Worm (Caenorhabditis elegans) whole organism, L4 larva: ENCODE measurements around the gene rimb-1.

Experiments
- D1046.2 ChIP-seq: fragments of 200-800 bp; sonication (Bioruptor generic); IDR thresholded peaks from 2 replicates; pipeline ENCODE4 v1.3.6; 2022; ENCODE audit warnings: missing genetic modification characterization, missing compliant biosample characterization
- F26F4.8 ChIP-seq: fragments of 200-800 bp; sonication (Bioruptor generic); conservative IDR thresholded peaks from 2 replicates; pipeline ENCODE4 v1.3.6; 2022; ENCODE audit warnings: missing genetic modification characterization, missing compliant biosample characterization
- F37D6.2 ChIP-seq: sonication (generic microtip); optimal IDR thresholded peaks from 2 replicates; lab custom pipeline; 2016; ENCODE audit warnings: mild to moderate bottlenecking, missing genetic modification characterization, missing compliant biosample characterization
- F44E2.7 ChIP-seq: fragments of 200-800 bp; sonication (Bioruptor generic); IDR thresholded peaks from 2 replicates; pipeline ENCODE4 v2.1.2; 2022; ENCODE audit warnings: missing genetic modification characterization, missing compliant biosample characterization
- F49E8.2 ChIP-seq: sonication (generic microtip); optimal IDR thresholded peaks from 2 replicates; lab custom pipeline; 2016; ENCODE audit warnings: missing compliant biosample characterization, mild to moderate bottlenecking, missing genetic modification characterization, borderline replicate concordance
- R02D3.7 ChIP-seq: fragments of 150-350 bp; sonication (generic microtip); optimal IDR thresholded peaks from 3 replicates; lab custom pipeline; 2014; ENCODE audit warnings: missing biosample characterization, missing genetic modification characterization
- Y48G9A.11 ChIP-seq: fragments of 200-800 bp; sonication (Bioruptor generic); IDR thresholded peaks from 2 replicates; pipeline ENCODE4 v1.3.6; 2022; ENCODE audit warnings: missing genetic modification reagents, missing genetic modification characterization, missing compliant biosample characterization
- aha-1 ChIP-seq: fragments of 150-350 bp; peaks from one replicate; lab custom pipeline; 2014; ENCODE audit warnings: missing biosample characterization, missing genetic modification characterization
- ama-1 ChIP-seq: fragments of 150-350 bp; optimal IDR thresholded peaks from 2 replicates; lab custom pipeline; 2014; ENCODE audit warnings: inconsistent platforms, mixed read lengths
- arid-1 ChIP-seq: fragments of 200-800 bp; sonication (Bioruptor generic); conservative IDR thresholded peaks from 2 replicates; pipeline ENCODE4 v1.3.6; 2022; ENCODE audit warnings: missing genetic modification reagents, missing genetic modification characterization, missing compliant biosample characterization
- ceh-28 ChIP-seq: fragments of 150-350 bp; optimal IDR thresholded peaks from 2 replicates; lab custom pipeline; 2014; ENCODE audit warnings: missing biosample characterization, missing genetic modification reagents, missing genetic modification characterization
- ceh-32 ChIP-seq: sonication (generic microtip); optimal IDR thresholded peaks from 2 replicates; lab custom pipeline; 2016; ENCODE audit warnings: mild to moderate bottlenecking, missing genetic modification characterization, missing compliant biosample characterization; ENCODE audit not compliant: poor library complexity
- ceh-62 ChIP-seq: sonication (generic microtip); optimal IDR thresholded peaks from 2 replicates; lab custom pipeline; 2017; ENCODE audit warnings: missing biosample characterization, missing genetic modification characterization
- ces-1 ChIP-seq: fragments of 150-350 bp; sonication (generic microtip); optimal IDR thresholded peaks from 4 replicates; lab custom pipeline; 2014; ENCODE audit warnings: missing biosample characterization, missing genetic modification reagents, missing genetic modification characterization
- ctbp-1 ChIP-seq: fragments of 200-800 bp; sonication (Bioruptor generic); IDR thresholded peaks from 2 replicates; pipeline ENCODE4 v1.3.6; 2022; ENCODE audit warnings: missing genetic modification reagents, missing genetic modification characterization, missing compliant biosample characterization
- daf-12 ChIP-seq: fragments of 150-350 bp; optimal IDR thresholded peaks from 2 replicates; lab custom pipeline; 2014; ENCODE audit warnings: missing biosample characterization, missing genetic modification reagents, missing genetic modification characterization
- daf-19 ChIP-seq: fragments of 200-800 bp; sonication (Bioruptor generic); conservative IDR thresholded peaks from 2 replicates; pipeline ENCODE4 v1.3.6; 2022; ENCODE audit warnings: missing genetic modification characterization, missing compliant biosample characterization
- duxl-1 ChIP-seq: sonication (generic microtip); optimal IDR thresholded peaks from 2 replicates; lab custom pipeline; 2016; ENCODE audit warnings: mild to moderate bottlenecking, missing genetic modification characterization, moderate library complexity, missing compliant biosample characterization; ENCODE audit not compliant: poor library complexity
- dve-1 ChIP-seq: sonication (generic microtip); optimal IDR thresholded peaks from 2 replicates; lab custom pipeline; 2017; ENCODE audit warnings: antibody characterized with exemption, mild to moderate bottlenecking, missing genetic modification characterization, missing compliant biosample characterization; ENCODE audit not compliant: insufficient read depth
- egl-27 ChIP-seq: sonication (generic microtip); optimal IDR thresholded peaks from 3 replicates; lab custom pipeline; 2017; ENCODE audit warnings: missing biosample characterization, missing genetic modification reagents, missing genetic modification characterization
- fkh-10 ChIP-seq: fragments of 150-350 bp; optimal IDR thresholded peaks from 2 replicates; lab custom pipeline; 2014; ENCODE audit warnings: missing biosample characterization, missing genetic modification reagents, missing genetic modification characterization
- fos-1 ChIP-seq: fragments of 150-350 bp; optimal IDR thresholded peaks from 2 replicates; lab custom pipeline; 2014; ENCODE audit warnings: missing biosample characterization, missing genetic modification characterization
- gei-8 ChIP-seq: fragments of 200-800 bp; sonication (Bioruptor generic); optimal IDR thresholded peaks from 2 replicates; lab custom pipeline; 2018; ENCODE audit warnings: mild to moderate bottlenecking, missing genetic modification characterization, missing compliant biosample characterization
- hlh-30 ChIP-seq: sonication (generic microtip); optimal IDR thresholded peaks from 2 replicates; lab custom pipeline; 2017; ENCODE audit warnings: antibody characterized with exemption, mild to moderate bottlenecking, missing genetic modification characterization, missing compliant biosample characterization; ENCODE audit not compliant: insufficient read depth
- hmg-1.1 ChIP-seq: fragments of 200-800 bp; sonication (Bioruptor generic); IDR thresholded peaks from 2 replicates; pipeline ENCODE4 v1.3.6; 2022; ENCODE audit warnings: missing genetic modification reagents, missing genetic modification characterization, missing compliant biosample characterization
- lim-7 ChIP-seq: fragments of 200-800 bp; sonication (Bioruptor generic); IDR thresholded peaks from 2 replicates; pipeline ENCODE4 v1.3.6; 2022; ENCODE audit warnings: missing genetic modification characterization, missing compliant biosample characterization
- lin-13 ChIP-seq: fragments of 150-350 bp; optimal IDR thresholded peaks from 2 replicates; lab custom pipeline; 2014; ENCODE audit warnings: missing biosample characterization, missing genetic modification reagents, missing genetic modification characterization
- lin-15B ChIP-seq: fragments of 150-350 bp; sonication (generic microtip); optimal IDR thresholded peaks from 3 replicates; lab custom pipeline; 2014; ENCODE audit warnings: missing biosample characterization, missing genetic modification characterization
- lin-39 ChIP-seq: fragments of 150-350 bp; optimal IDR thresholded peaks from 2 replicates; lab custom pipeline; 2014; ENCODE audit warnings: missing biosample characterization, missing genetic modification reagents, missing genetic modification characterization
- lir-3 ChIP-seq: sonication (generic microtip); optimal IDR thresholded peaks from 2 replicates; lab custom pipeline; 2016; ENCODE audit warnings: mild to moderate bottlenecking, missing genetic modification characterization, missing compliant biosample characterization
- lsy-2 ChIP-seq, 2 experiments: fragments of 150-350 bp in 1 of 2; sonication (generic microtip) in 1 of 2; optimal IDR thresholded peaks; 2 replicates each; lab custom pipeline; 2014 to 2017; ENCODE audit warnings: missing biosample characterization in 2 of 2, missing genetic modification characterization in 2 of 2
- madf-5 ChIP-seq, 2 experiments: fragments of 200-800 bp; sonication (Bioruptor generic); IDR thresholded peaks; 2 replicates each; pipeline ENCODE4 v1.3.6; 2022; ENCODE audit warnings: missing compliant biosample characterization in 2 of 2, missing genetic modification characterization in 2 of 2
- mes-2 ChIP-seq: sonication (generic microtip); optimal IDR thresholded peaks from 2 replicates; lab custom pipeline; 2016; ENCODE audit warnings: missing genotype, mild to moderate bottlenecking, missing genetic modification characterization, missing compliant biosample characterization; ENCODE audit not compliant: poor library complexity, severe bottlenecking
- mxl-2 ChIP-seq: fragments of 200-800 bp; sonication (Bioruptor generic); conservative IDR thresholded peaks from 2 replicates; pipeline ENCODE4 v1.3.6; 2022; ENCODE audit warnings: missing genetic modification reagents, missing genetic modification characterization, missing compliant biosample characterization
- nhr-10 ChIP-seq: fragments of 150-350 bp; optimal IDR thresholded peaks from 2 replicates; lab custom pipeline; 2014; ENCODE audit warnings: missing biosample characterization, missing genetic modification characterization
- nhr-102 ChIP-seq: sonication (generic microtip); optimal IDR thresholded peaks from 2 replicates; lab custom pipeline; 2016; ENCODE audit warnings: mild to moderate bottlenecking, missing genetic modification characterization, moderate library complexity, missing compliant biosample characterization
- nhr-28 ChIP-seq: fragments of 150-350 bp; optimal IDR thresholded peaks from 2 replicates; lab custom pipeline; 2014; ENCODE audit warnings: missing biosample characterization, missing genetic modification characterization
- nhr-77 ChIP-seq: fragments of 150-350 bp; optimal IDR thresholded peaks from 2 replicates; lab custom pipeline; 2014; ENCODE audit warnings: missing biosample characterization, missing genetic modification characterization
- pha-4 ChIP-seq, 2 experiments: fragments of 150-350 bp in 1 of 2; fragments of 200-800 bp in 1 of 2; sonication (Bioruptor generic) in 1 of 2; IDR thresholded peaks in 1 of 2; optimal IDR thresholded peaks in 1 of 2; 2 replicates each; pipeline versions ENCODE4 v1.3.6 to Lab custom; 2014 to 2022; ENCODE audit warnings: missing genetic modification characterization in 2 of 2, missing genetic modification reagents in 2 of 2, missing biosample characterization in 1 of 2, missing compliant biosample characterization in 1 of 2
- saeg-2 ChIP-seq: fragments of 200-800 bp; sonication (Bioruptor generic); IDR thresholded peaks from 2 replicates; pipeline ENCODE4 v1.3.6; 2022; ENCODE audit warnings: missing genetic modification reagents, missing genetic modification characterization, missing compliant biosample characterization
- sdz-12 ChIP-seq: fragments of 200-800 bp; sonication (Bioruptor generic); optimal IDR thresholded peaks from 2 replicates; lab custom pipeline; 2018; ENCODE audit warnings: mild to moderate bottlenecking, missing genetic modification characterization, missing compliant biosample characterization
- snpc-1.2 ChIP-seq: fragments of 200-800 bp; sonication (Bioruptor generic); IDR thresholded peaks from 2 replicates; pipeline ENCODE4 v1.3.6; 2022; ENCODE audit warnings: missing genetic modification reagents, missing genetic modification characterization, missing compliant biosample characterization
- tra-1 ChIP-seq: fragments of 200-800 bp; sonication (Bioruptor generic); IDR thresholded peaks from 2 replicates; pipeline ENCODE4 v1.3.6; 2022; ENCODE audit warnings: missing genetic modification reagents, missing genetic modification characterization, missing compliant biosample characterization
- unc-62 ChIP-seq, 3 experiments: fragments of 150-350 bp in 1 of 3; sonication (generic microtip); optimal IDR thresholded peaks in 2 of 3; peaks in 1 of 3; 1 replicate in 1 of 3; 2 replicates in 2 of 3; lab custom pipeline; 2014 to 2017; ENCODE audit warnings: missing biosample characterization in 3 of 3, missing genetic modification characterization in 3 of 3, missing genetic modification reagents in 3 of 3, missing genotype in 1 of 3

The rimb-1 gene

DNA sequence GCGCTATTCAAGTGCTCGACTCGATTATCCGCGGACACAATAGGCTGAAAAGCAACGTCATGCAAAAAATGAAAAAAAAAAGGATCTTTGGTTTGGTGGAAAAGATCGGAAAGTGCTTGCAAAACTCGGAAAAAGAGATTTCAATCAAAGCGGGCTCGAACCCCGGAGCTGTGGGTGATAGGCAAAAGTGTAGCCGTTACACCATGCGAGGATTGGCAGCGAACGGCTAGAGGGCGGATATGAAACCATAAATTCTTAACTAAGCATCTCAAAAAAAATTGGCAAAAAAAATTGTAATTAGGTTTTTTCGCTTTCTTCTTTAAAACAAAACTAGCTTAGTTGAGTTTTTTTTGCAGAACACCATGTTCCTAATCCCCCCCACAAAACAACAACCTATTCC, 43.6 kb upstream of the rimb-1 start (continued):
- TF ChIP-seq F37D6.2 (tag; lab: Kevin White, UChicago) (no peak), lim-7 (GFP tag; lab: Robert Waterston, UW) (no peak; the same call in none of the 2 replicates), lin-13 (peak; percentile 32), tra-1 (GFP tag; lab: Robert Waterston, UW) (no peak), egl-27 (no peak), hmg-1.1 (GFP tag; lab: Robert Waterston, UW) (no peak), Y48G9A.11 (0 out of 2 replicates have a peak, but pooled peaks have one; percentile 31), ceh-62 (no peak), D1046.2 (no peak), saeg-2 (GFP tag; lab: Robert Waterston, UW) (no peak), F26F4.8 (GFP tag; lab: Robert Waterston, UW) (peak; percentile 67; the same call in 1 of the 2 replicates), mes-2 (tag; lab: Kevin White, UChicago) (no peak), daf-12 (tag; lab: Kevin White, UChicago) (no peak), aha-1 (tag; lab: Kevin White, UChicago) (no peak), F44E2.7 (GFP tag; lab: Robert Waterston, UW) (no peak), lin-15B (tag; lab: Kevin White, UChicago) (no peak), ceh-32 (tag; lab: Kevin White, UChicago) (no peak)
- TF ChIP-seq, all 104 proteins: peak for 9

ce11 chrIII:1745450-1746127, 42.5 kb upstream of the rimb-1 start:
- TF ChIP-seq dve-1 (no peak), ctbp-1 (GFP tag; lab: Robert Waterston, UW) (0 out of 2 replicates have a peak, but pooled peaks have one; percentile 24), daf-12 (tag; lab: Kevin White, UChicago) (no peak), nhr-10 (tag; lab: Kevin White, UChicago) (no peak), F37D6.2 (tag; lab: Kevin White, UChicago) (no peak), pha-4 (GFP tag; IDR thresholded peaks at IDR 0.05; lab: Robert Waterston, UW) (no peak), pha-4 (tag; optimal IDR thresholded peaks at IDR 0.05; lab: Kevin White, UChicago) (no peak), nhr-102 (tag; lab: Kevin White, UChicago) (no peak), lsy-2 (tag; optimal IDR thresholded peaks at IDR 0.05; lab: Kevin White, UChicago) (peak in 1 of 2 experiments; percentile 7), fos-1 (no peak), fkh-10 (GFP tag; lab: Kevin White, UChicago) (peak; percentile 45), ces-1 (GFP tag; lab: Kevin White, UChicago) (peak; percentile 86), gei-8 (GFP tag; lab: Kevin White, UChicago) (no peak), aha-1 (tag; lab: Kevin White, UChicago) (peak; percentile 5), hlh-30 (tag; lab: Kevin White, UChicago) (peak; percentile 34), ceh-28 (tag; lab: Kevin White, UChicago) (no peak), lin-39 (tag; lab: Kevin White, UChicago) (no peak), mxl-2 (GFP tag; lab: Robert Waterston, UW) (no peak), lir-3 (tag; lab: Kevin White, UChicago) (no peak), unc-62 (GFP tag; optimal IDR thresholded peaks at IDR 0.05 in 1 of 2; lab: Kevin White, UChicago) (peak in 1 of 2 experiments; percentile 64), unc-62 (tag; optimal IDR thresholded peaks at IDR 0.05; lab: Kevin White, UChicago) (no peak), F49E8.2 (tag; lab: Kevin White, UChicago) (no peak), nhr-77 (tag; lab: Kevin White, UChicago) (no peak)

DNA sequence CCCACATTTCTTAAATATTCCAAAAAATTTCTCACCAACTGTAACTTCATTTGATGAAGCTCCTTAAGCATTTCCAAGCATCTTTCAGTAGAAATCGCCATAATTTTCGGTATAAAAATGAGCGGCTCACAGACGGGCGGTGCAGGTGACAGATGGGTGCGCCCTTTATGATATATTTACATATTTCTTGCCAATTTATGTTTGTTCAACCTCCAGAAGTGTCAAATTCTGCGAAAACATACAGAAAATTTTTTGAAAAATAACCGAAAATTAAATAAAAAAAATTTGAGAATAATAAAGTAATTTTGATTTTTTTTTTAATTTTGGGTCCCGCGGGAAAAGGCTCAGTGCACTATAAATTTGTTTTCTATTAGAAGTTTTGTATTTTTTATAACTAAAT, 33.3 kb upstream of the rimb-1 start, which contains the start of gene Y46E12A.3:
Gene Y46E12A.3 (minus strand): TSS at position 101 of the 400 bp plus-strand sequence.
- TF ChIP-seq sdz-12 (GFP tag; lab: Kevin White, UChicago) (no peak), duxl-1 (tag; lab: Kevin White, UChicago) (no peak), tra-1 (GFP tag; lab: Robert Waterston, UW) (no peak), ama-1 (no peak), madf-5 (GFP tag; IDR thresholded peaks at IDR 0.05; lab: Robert Waterston, UW) (no peak), Y48G9A.11 (no peak), R02D3.7 (tag; lab: Kevin White, UChicago) (no peak), ceh-32 (tag; lab: Kevin White, UChicago) (no peak), unc-62 (GFP tag; optimal IDR thresholded peaks at IDR 0.05 in 1 of 2; lab: Kevin White, UChicago) (no peak), unc-62 (tag; optimal IDR thresholded peaks at IDR 0.05; lab: Kevin White, UChicago) (no peak), mes-2 (tag; lab: Kevin White, UChicago) (no peak), snpc-1.2 (GFP tag; lab: Robert Waterston, UW) (no peak), F37D6.2 (tag; lab: Kevin White, UChicago) (no peak), nhr-28 (tag; lab: Kevin White, UChicago) (no peak), arid-1 (GFP tag; lab: Robert Waterston, UW) (no peak), lim-7 (GFP tag; lab: Robert Waterston, UW) (no peak), nhr-102 (tag; lab: Kevin White, UChicago) (no peak), daf-19 (GFP tag; lab: Robert Waterston, UW) (no peak)
